Worm (Caenorhabditis elegans) whole organism, L4 larva: ENCODE data around the gene flp-1.

Experiments used
- aly-2 ChIP-seq: sonication (generic microtip); optimal IDR thresholded peaks from 2 replicates; lab custom pipeline; 2018; ENCODE audit warnings: missing biosample characterization, missing genetic modification characterization
- duxl-1 ChIP-seq: sonication (generic microtip); optimal IDR thresholded peaks from 2 replicates; lab custom pipeline; 2016; ENCODE audit warnings: mild to moderate bottlenecking, missing genetic modification characterization, moderate library complexity, missing compliant biosample characterization; ENCODE audit not compliant: poor library complexity
- spr-3 ChIP-seq: fragments of 200-800 bp; sonication (Bioruptor generic); optimal IDR thresholded peaks from 2 replicates; lab custom pipeline; 2018; ENCODE audit warnings: mild to moderate bottlenecking, missing genetic modification characterization, missing compliant biosample characterization

ce11 chrIV:9144405-9144804 is at the start of gene flp-1:
- no peak for TF ChIP-seq aly-2
- no peak for TF ChIP-seq spr-3 (GFP tag; lab: Kevin White, UChicago)
- no peak for TF ChIP-seq duxl-1 (tag; lab: Kevin White, UChicago)
